Worm (Caenorhabditis elegans) whole organism, early embryonic: ENCODE results near the gene M117.3.

Experiments used
- F13C5.2 ChIP-seq: sonication (generic microtip); optimal IDR thresholded peaks from 2 replicates; lab custom pipeline; 2017; ENCODE audit warnings: mild to moderate bottlenecking, missing genetic modification characterization, inconsistent platforms, missing compliant biosample characterization
- aly-1 ChIP-seq: sonication (generic microtip); optimal IDR thresholded peaks from 2 replicates; lab custom pipeline; 2016; ENCODE audit warnings: missing genetic modification characterization, missing compliant biosample characterization
- ama-1 ChIP-seq: fragments of 150-350 bp; optimal IDR thresholded peaks from 2 replicates; lab custom pipeline; 2014
- flt-1 ChIP-seq: fragments of 200-800 bp; sonication (Bioruptor generic); IDR thresholded peaks from 2 replicates; pipeline ENCODE4 v1.3.6; 2022; ENCODE audit warnings: missing genetic modification characterization, missing compliant biosample characterization
- hmg-4 ChIP-seq: fragments of 200-800 bp; sonication (Bioruptor generic); optimal IDR thresholded peaks from 2 replicates; lab custom pipeline; 2018; ENCODE audit warnings: mild to moderate bottlenecking, missing genetic modification characterization, missing compliant biosample characterization
- hnd-1 ChIP-seq: sonication (generic microtip); optimal IDR thresholded peaks from 2 replicates; lab custom pipeline; 2016; ENCODE audit warnings: missing genetic modification characterization, missing compliant biosample characterization
- scrt-1 ChIP-seq: fragments of 200-800 bp; sonication (Bioruptor generic); IDR thresholded peaks from 2 replicates; pipeline ENCODE4 v1.3.6; 2022; ENCODE audit warnings: missing genetic modification characterization, missing compliant biosample characterization
- sea-1 ChIP-seq: fragments of 200-800 bp; sonication (Bioruptor generic); conservative IDR thresholded peaks from 2 replicates; pipeline ENCODE4 v1.3.6; 2022; ENCODE audit warnings: missing genetic modification characterization, missing compliant biosample characterization
- tbx-11 ChIP-seq: fragments of 200-800 bp; sonication (Bioruptor generic); IDR thresholded peaks from 2 replicates; pipeline ENCODE4 v1.3.6; 2022; ENCODE audit warnings: missing genetic modification characterization, missing compliant biosample characterization
- tbx-37 ChIP-seq: fragments of 200-800 bp; sonication (Bioruptor generic); conservative IDR thresholded peaks from 2 replicates; pipeline ENCODE4 v1.3.6; 2022; ENCODE audit warnings: missing genetic modification reagents, missing genetic modification characterization, missing compliant biosample characterization

- no peak for TF ChIP-seq ama-1 (lab: Kevin White, UChicago)
- TF ChIP-seq tbx-11 (GFP tag; lab: Robert Waterston, UW) = no peak
- no peak for TF ChIP-seq sea-1
- TF ChIP-seq flt-1 = 0 out of 2 replicates have a peak, but pooled peaks have one; percentile 18
- TF ChIP-seq F13C5.2 (tag; lab: Kevin White, UChicago) = no peak
- TF ChIP-seq tbx-37 (GFP tag; lab: Robert Waterston, UW) = no peak
- peak; percentile 67 for TF ChIP-seq aly-1 (tag; lab: Kevin White, UChicago)
- no peak for TF ChIP-seq scrt-1 (GFP tag; lab: Robert Waterston, UW)
- TF ChIP-seq hmg-4 (GFP tag; lab: Kevin White, UChicago) = peak; percentile 60
- no peak for TF ChIP-seq hnd-1 (tag; lab: Kevin White, UChicago)
Measured at ce11 chrIV:11857159-11857565, 35.2 kb downstream of the M117.3 start.
